Fruit fly (Drosophila melanogaster) whole organism, embryonic: ENCODE data around the gene mTTF.

Experiments
- Antp ChIP-seq: fragments of 200-800 bp; sonication (Bioruptor generic); optimal IDR thresholded peaks from 3 replicates; lab custom pipeline; 2016; ENCODE audit warnings: missing biosample characterization, missing genetic modification characterization
- Asciz ChIP-seq: fragments of 200-800 bp; sonication (Bioruptor generic); optimal IDR thresholded peaks from 2 replicates; lab custom pipeline; 2017; ENCODE audit warnings: missing biosample characterization, mild to moderate bottlenecking, missing genetic modification characterization, missing genetic modification reagents
- Awh ChIP-seq: fragments of 200-800 bp; sonication (Bioruptor generic); IDR thresholded peaks from 2 replicates; pipeline ENCODE4, ENCODE4 v1.3.6; 2022; ENCODE audit warnings: missing biosample characterization, missing genetic modification characterization
- CG10654 ChIP-seq: fragments of 200-800 bp; sonication (Bioruptor generic); optimal IDR thresholded peaks from 2 replicates; lab custom pipeline; 2016; ENCODE audit warnings: missing biosample characterization, missing genetic modification characterization
- CG11398 ChIP-seq: fragments of 200-800 bp; sonication (Bioruptor generic); optimal IDR thresholded peaks from 2 replicates; lab custom pipeline; 2016; ENCODE audit warnings: missing biosample characterization, missing genetic modification characterization
- CG11560 ChIP-seq: fragments of 200-800 bp; sonication (Bioruptor generic); IDR thresholded peaks from 3 replicates; pipeline ENCODE4 v1.3.6; 2022; ENCODE audit warnings: missing biosample characterization, missing genetic modification characterization
- CG12219 ChIP-seq: fragments of 200-800 bp; sonication (Bioruptor generic); optimal IDR thresholded peaks from 3 replicates; lab custom pipeline; 2018; ENCODE audit warnings: missing biosample characterization, mild to moderate bottlenecking, missing genetic modification characterization
- CG14050 ChIP-seq: fragments of 200-800 bp; sonication (Bioruptor generic); IDR thresholded peaks from 3 replicates; pipeline ENCODE4 v1.3.6; 2022; ENCODE audit warnings: missing biosample characterization, missing genetic modification characterization
- CG14667 ChIP-seq: fragments of 200-800 bp; sonication (Bioruptor generic); IDR thresholded peaks from 2 replicates; pipeline ENCODE4 v1.3.6; 2022; ENCODE audit warnings: missing biosample characterization, missing genetic modification characterization
- CG1602 ChIP-seq: fragments of 200-800 bp; sonication (Bioruptor generic); optimal IDR thresholded peaks from 3 replicates; lab custom pipeline; 2016; ENCODE audit warnings: missing biosample characterization, missing genetic modification characterization
- CG16815 ChIP-seq: fragments of 200-800 bp; sonication (Bioruptor generic); optimal IDR thresholded peaks from 3 replicates; lab custom pipeline; 2017; ENCODE audit warnings: missing biosample characterization, mild to moderate bottlenecking, missing genetic modification characterization
- CG17385 ChIP-seq: fragments of 200-800 bp; sonication (Bioruptor generic); optimal IDR thresholded peaks from 3 replicates; lab custom pipeline; 2018; ENCODE audit warnings: missing biosample characterization, mild to moderate bottlenecking, missing genetic modification characterization
- CG17612 ChIP-seq: fragments of 200-800 bp; sonication (Bioruptor generic); IDR thresholded peaks from 2 replicates; pipeline ENCODE4 v1.3.6; 2022; ENCODE audit warnings: missing biosample characterization, missing genetic modification characterization
- CG17802 ChIP-seq: fragments of 200-800 bp; sonication (Bioruptor generic); optimal IDR thresholded peaks from 2 replicates; lab custom pipeline; 2018; ENCODE audit warnings: missing biosample characterization, mild to moderate bottlenecking, missing genetic modification characterization, moderate library complexity
- CG31365 ChIP-seq: fragments of 200-800 bp; sonication (Bioruptor generic); optimal IDR thresholded peaks from 2 replicates; lab custom pipeline; 2018; ENCODE audit warnings: missing biosample characterization, mild to moderate bottlenecking, missing genetic modification characterization
- CG5953 ChIP-seq: fragments of 200-800 bp; sonication (Bioruptor generic); IDR thresholded peaks from 2 replicates; pipeline ENCODE4 v1.3.6; 2022; ENCODE audit warnings: missing biosample characterization, missing genetic modification characterization
- CG8281 ChIP-seq: fragments of 200-800 bp; sonication (Bioruptor generic); optimal IDR thresholded peaks from 2 replicates; lab custom pipeline; 2018; ENCODE audit warnings: missing biosample characterization, mild to moderate bottlenecking, missing genetic modification characterization, moderate library complexity
- CG8290 ChIP-seq, 3 experiments: fragments of 200-800 bp; sonication (Bioruptor generic); optimal IDR thresholded peaks; 2 replicates each; lab custom pipeline; 2016 to 2019; ENCODE audit warnings: missing biosample characterization in 3 of 3, missing genetic modification characterization in 3 of 3, mild to moderate bottlenecking in 2 of 3, moderate library complexity in 1 of 3
- CG9797 ChIP-seq: fragments of 200-800 bp; sonication (Bioruptor generic); optimal IDR thresholded peaks from 3 replicates; lab custom pipeline; 2018; ENCODE audit warnings: missing biosample characterization, mild to moderate bottlenecking, missing genetic modification characterization
- CG9876 ChIP-seq: fragments of 200-800 bp; sonication (Bioruptor generic); optimal IDR thresholded peaks from 2 replicates; lab custom pipeline; 2016; ENCODE audit warnings: missing biosample characterization, missing genetic modification characterization
- CG9932 ChIP-seq: fragments of 200-800 bp; sonication (Bioruptor generic); IDR thresholded peaks from 2 replicates; pipeline ENCODE4 v1.3.6; 2022; ENCODE audit warnings: missing biosample characterization, missing genetic modification characterization
- E2f2 ChIP-seq: fragments of 200-800 bp; sonication (Bioruptor generic); IDR thresholded peaks from 2 replicates; pipeline ENCODE4 v1.3.6; 2022; ENCODE audit warnings: missing biosample characterization, missing genetic modification characterization
- Eip74EF ChIP-seq, 2 experiments: fragments of 200-800 bp in 1 of 2; fragments of >200 bp in 1 of 2; sonication (Bioruptor generic) in 1 of 2; optimal IDR thresholded peaks; 2 replicates each; lab custom pipeline; 2017 to 2019; ENCODE audit warnings: missing biosample characterization in 2 of 2, missing genetic modification characterization in 2 of 2, mild to moderate bottlenecking in 1 of 2, moderate library complexity in 1 of 2
- Ets65A ChIP-seq: fragments of 200-800 bp; sonication (Bioruptor generic); peaks from one replicate; lab custom pipeline; 2016; ENCODE audit warnings: missing biosample characterization, missing genetic modification characterization
- Ets97D ChIP-seq: fragments of 200-800 bp; sonication (Bioruptor generic); optimal IDR thresholded peaks from 3 replicates; lab custom pipeline; 2016; ENCODE audit warnings: missing biosample characterization, missing genetic modification characterization
- HLH3B ChIP-seq: fragments of 200-800 bp; sonication (Bioruptor generic); IDR thresholded peaks from 2 replicates; pipeline ENCODE4 v1.3.6; 2022; ENCODE audit warnings: missing biosample characterization, missing genetic modification characterization
- Hr39 ChIP-seq: fragments of >200 bp; optimal IDR thresholded peaks from 2 replicates; lab custom pipeline; 2017
- Med ChIP-seq: fragments of 200-800 bp; sonication (Bioruptor generic); peaks from one replicate; lab custom pipeline; 2016; ENCODE audit warnings: missing biosample characterization, missing genetic modification characterization, mild to moderate bottlenecking, inconsistent platforms, moderate library complexity
- Myb ChIP-seq: fragments of 200-800 bp; sonication (Bioruptor generic); optimal IDR thresholded peaks from 2 replicates; lab custom pipeline; 2016; ENCODE audit warnings: missing biosample characterization, missing genetic modification characterization
- Nf-YA ChIP-seq: fragments of 200-800 bp; sonication (Bioruptor generic); IDR thresholded peaks from 2 replicates; pipeline ENCODE4 v1.3.6; 2022; ENCODE audit warnings: missing biosample characterization, missing genetic modification characterization
- Poxn ChIP-seq: fragments of 200-800 bp; sonication (Bioruptor generic); IDR thresholded peaks from 2 replicates; pipeline ENCODE4 v1.3.6; 2022; ENCODE audit warnings: missing biosample characterization, missing genetic modification characterization
- Six4 ChIP-seq: fragments of 200-800 bp; sonication (Bioruptor generic); optimal IDR thresholded peaks from 2 replicates; lab custom pipeline; 2016; ENCODE audit warnings: missing biosample characterization, missing genetic modification characterization
- al ChIP-seq: fragments of 200-800 bp; sonication (Bioruptor generic); IDR thresholded peaks from 2 replicates; pipeline ENCODE4 v1.3.6; 2022; ENCODE audit warnings: missing biosample characterization, missing genetic modification characterization
- chm ChIP-seq: fragments of 200-800 bp; sonication (Bioruptor generic); IDR thresholded peaks from 2 replicates; pipeline ENCODE4 v1.3.6; 2022; ENCODE audit warnings: missing biosample characterization, missing genetic modification characterization
- ci ChIP-seq: fragments of 200-800 bp; sonication (Bioruptor generic); IDR thresholded peaks from 3 replicates; pipeline ENCODE4 v1.3.6; 2022; ENCODE audit warnings: missing biosample characterization, missing genetic modification characterization
- crc ChIP-seq: fragments of 200-800 bp; sonication (Bioruptor generic); optimal IDR thresholded peaks from 2 replicates; lab custom pipeline; 2016; ENCODE audit warnings: missing biosample characterization, missing genetic modification characterization
- ftz-f1 ChIP-seq: fragments of 200-800 bp; sonication (Bioruptor generic); optimal IDR thresholded peaks from 2 replicates; lab custom pipeline; 2016; ENCODE audit warnings: missing biosample characterization, missing genetic modification characterization
- gt ChIP-seq: fragments of 200-800 bp; sonication (Bioruptor generic); IDR thresholded peaks from 2 replicates; pipeline ENCODE4 v1.3.6; 2022; ENCODE audit warnings: missing biosample characterization, missing genetic modification characterization
- h ChIP-seq: fragments of >200 bp; optimal IDR thresholded peaks from 2 replicates; lab custom pipeline; 2017
- hkb ChIP-seq, 2 experiments: fragments of 200-800 bp in 1 of 2; fragments of >200 bp in 1 of 2; sonication (Bioruptor generic) in 1 of 2; IDR thresholded peaks in 1 of 2; optimal IDR thresholded peaks in 1 of 2; 2 replicates each; pipeline versions ENCODE4 v1.3.6 to Lab custom; 2017 to 2022; ENCODE audit warnings: missing biosample characterization in 1 of 2, missing genetic modification characterization in 1 of 2
- inv ChIP-seq: fragments of 200-800 bp; sonication (Bioruptor generic); IDR thresholded peaks from 2 replicates; pipeline ENCODE4 v1.3.6; 2022; ENCODE audit warnings: missing biosample characterization, missing genetic modification characterization; ENCODE audit not compliant: partially characterized antibody
- oc ChIP-seq: fragments of 200-800 bp; sonication (Bioruptor generic); optimal IDR thresholded peaks from 2 replicates; lab custom pipeline; 2018; ENCODE audit warnings: missing biosample characterization, mild to moderate bottlenecking, missing genetic modification characterization, moderate library complexity
- peb ChIP-seq: fragments of 200-800 bp; sonication (Bioruptor generic); IDR thresholded peaks from 2 replicates; pipeline ENCODE4 v1.3.6; 2022; ENCODE audit warnings: missing biosample characterization, missing genetic modification characterization
- rib ChIP-seq: fragments of 200-800 bp; sonication (Bioruptor generic); IDR thresholded peaks from 2 replicates; pipeline ENCODE4 v1.3.6; 2022; ENCODE audit warnings: missing biosample characterization, missing genetic modification characterization
- ro ChIP-seq: fragments of 200-800 bp; sonication (Bioruptor generic); IDR thresholded peaks from 2 replicates; pipeline ENCODE4 v1.3.6; 2022; ENCODE audit warnings: missing biosample characterization, missing genetic modification characterization
- shn ChIP-seq: fragments of 200-800 bp; sonication (Bioruptor generic); optimal IDR thresholded peaks from 3 replicates; lab custom pipeline; 2016; ENCODE audit warnings: missing biosample characterization, missing genetic modification characterization
- stwl ChIP-seq: fragments of 200-800 bp; sonication (Bioruptor generic); optimal IDR thresholded peaks from 3 replicates; lab custom pipeline; 2018; ENCODE audit warnings: missing biosample characterization, mild to moderate bottlenecking, missing genetic modification characterization, moderate library complexity
- tio ChIP-seq: fragments of 200-800 bp; sonication (Bioruptor generic); optimal IDR thresholded peaks from 2 replicates; lab custom pipeline; 2017; ENCODE audit warnings: missing biosample characterization, missing genetic modification characterization, inconsistent platforms
- twi ChIP-seq: fragments of 200-800 bp; optimal IDR thresholded peaks from 2 replicates; lab custom pipeline; 2019; ENCODE audit warnings: missing biosample characterization, mild to moderate bottlenecking, missing genetic modification characterization, moderate library complexity
- unc-4 ChIP-seq: fragments of 200-800 bp; sonication (Bioruptor generic); IDR thresholded peaks from 2 replicates; pipeline ENCODE4 v1.3.6; 2022; ENCODE audit warnings: missing biosample characterization, missing genetic modification characterization; ENCODE audit not compliant: partially characterized antibody
- wek ChIP-seq: fragments of 200-800 bp; sonication (Bioruptor generic); optimal IDR thresholded peaks from 3 replicates; lab custom pipeline; 2018; ENCODE audit warnings: missing biosample characterization, mild to moderate bottlenecking, missing genetic modification characterization, moderate library complexity
- zf30C ChIP-seq: fragments of 200-800 bp; sonication (Bioruptor generic); optimal IDR thresholded peaks from 3 replicates; lab custom pipeline; 2018; ENCODE audit warnings: missing biosample characterization, mild to moderate bottlenecking, missing genetic modification characterization

The mTTF gene

DNA sequence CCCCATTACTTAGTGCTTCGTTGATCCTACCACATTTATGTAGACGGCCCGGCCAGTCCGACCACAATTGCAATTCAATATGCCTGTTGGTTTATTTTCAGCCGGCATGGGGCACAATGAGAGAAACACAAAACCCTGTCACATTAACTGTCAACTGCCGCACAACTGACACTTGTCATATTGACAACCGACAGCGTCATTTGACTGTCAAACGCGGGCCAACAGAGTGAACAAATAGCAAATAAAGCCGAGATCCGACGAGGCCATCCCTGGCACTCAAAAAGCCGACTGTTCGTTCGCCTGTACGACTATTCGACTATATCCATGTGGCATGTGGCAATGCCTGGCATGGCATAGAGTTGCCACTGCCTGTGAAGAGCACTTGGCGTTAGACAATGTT lies 49.4 kb upstream of the mTTF start (continued):
- TF ChIP-seq CG1602 (GFP tag; lab: Kevin White, UChicago) (no peak), Poxn (GFP tag; lab: Robert Waterston, UW) (no peak), ro (no peak), rib (GFP tag; lab: Robert Waterston, UW) (no peak), E2f2 (GFP tag; lab: Robert Waterston, UW) (0 out of 2 replicates have a peak, but pooled peaks have one; percentile 7), CG5953 (GFP tag; lab: Robert Waterston, UW) (0 out of 2 replicates have a peak, but pooled peaks have one; percentile 4), CG31365 (no peak), hkb (optimal IDR thresholded peaks at IDR 0.05; lab: Kevin White, UChicago) (no peak), hkb (GFP tag; IDR thresholded peaks at IDR 0.05; lab: Robert Waterston, UW) (peak; percentile 15; the same call in 1 of the 2 replicates), tio (GFP tag; lab: Kevin White, UChicago) (no peak), CG17802 (tag; lab: Kevin White, UChicago) (no peak), Asciz (no peak), al (GFP tag; lab: Robert Waterston, UW) (no peak), CG9876 (GFP tag; lab: Kevin White, UChicago) (no peak), wek (peak; percentile 52), CG17385 (GFP tag; lab: Kevin White, UChicago) (no peak), Hr39 (lab: Kevin White, UChicago) (no peak), Ets65A (GFP tag; lab: Kevin White, UChicago) (peak; percentile 4), oc (tag; lab: Kevin White, UChicago) (no peak), gt (GFP tag; lab: Robert Waterston, UW) (no peak), stwl (tag; lab: Kevin White, UChicago) (peak; percentile 22), zf30C (GFP tag; lab: Kevin White, UChicago) (no peak), ftz-f1 (GFP tag; lab: Kevin White, UChicago) (no peak), CG8281 (tag; lab: Kevin White, UChicago) (peak; percentile 68), Antp (GFP tag; lab: Kevin White, UChicago) (no peak), twi (tag; lab: Kevin White, UChicago) (no peak), chm (GFP tag; lab: Robert Waterston, UW) (0 out of 2 replicates have a peak, but pooled peaks have one; percentile 33), CG10654 (GFP tag; lab: Kevin White, UChicago) (no peak), CG14667 (GFP tag; lab: Robert Waterston, UW) (no peak), Awh (GFP tag; lab: Robert Waterston, UW) (no peak), Eip74EF (GFP tag; optimal IDR thresholded peaks at IDR 0.05; lab: Kevin White, UChicago) (no peak), CG17612 (GFP tag; lab: Robert Waterston, UW) (no peak), Myb (no peak), CG8290 (GFP tag; optimal IDR thresholded peaks at IDR 0.05; lab: Kevin White, UChicago) (no peak), CG8290 (tag; optimal IDR thresholded peaks at IDR 0.05; lab: Kevin White, UChicago) (peak in 1 of 2 experiments; percentile 14), CG11398 (GFP tag; lab: Kevin White, UChicago) (no peak), Med (peak; percentile 19), inv (GFP tag; lab: Robert Waterston, UW) (no peak), CG14050 (GFP tag; lab: Robert Waterston, UW) (0 out of 3 replicates have a peak, but pooled peaks have one; percentile 20), CG16815 (GFP tag; lab: Kevin White, UChicago) (no peak), Ets97D (GFP tag; lab: Kevin White, UChicago) (no peak), shn (no peak), unc-4 (GFP tag; lab: Robert Waterston, UW) (no peak), peb (GFP tag; lab: Robert Waterston, UW) (no peak), Six4 (GFP tag; lab: Kevin White, UChicago) (no peak), CG11560 (tag; lab: Robert Waterston, UW) (no peak), CG12219 (GFP tag; lab: Kevin White, UChicago) (no peak), CG9932 (GFP tag; lab: Robert Waterston, UW) (no peak), CG9797 (GFP tag; lab: Kevin White, UChicago) (no peak), ci (GFP tag; lab: Robert Waterston, UW) (0 out of 3 replicates have a peak, but pooled peaks have one; percentile 26), h (no peak), HLH3B (GFP tag; lab: Robert Waterston, UW) (peak; percentile 50; the same call in 1 of the 2 replicates), crc (no peak), Nf-YA (no peak)
